Worm (Caenorhabditis elegans) whole organism, young adult: ENCODE results near the gene F53E4.1.

Source experiments
- akir-1 ChIP-seq: fragments of 200-800 bp; sonication (Bioruptor generic); optimal IDR thresholded peaks from 2 replicates; lab custom pipeline; 2018; ENCODE audit warnings: mild to moderate bottlenecking, missing genetic modification characterization, moderate library complexity, missing compliant biosample characterization
- attf-3 ChIP-seq: fragments of 200-800 bp; sonication (Bioruptor generic); conservative IDR thresholded peaks from 2 replicates; pipeline ENCODE4 v1.3.6; 2022; ENCODE audit warnings: missing genetic modification reagents, missing genetic modification characterization, missing compliant biosample characterization
- bed-2 ChIP-seq: fragments of 200-800 bp; sonication (Bioruptor generic); IDR thresholded peaks from 2 replicates; pipeline ENCODE4 v1.3.6; 2022; ENCODE audit warnings: missing genetic modification reagents, missing genetic modification characterization, missing compliant biosample characterization
- ceh-40 ChIP-seq: fragments of 200-800 bp; sonication (Bioruptor generic); IDR thresholded peaks from 2 replicates; pipeline ENCODE4 v1.3.6; 2022; ENCODE audit warnings: missing genetic modification characterization, missing compliant biosample characterization
- dpl-1 ChIP-seq: fragments of 150-350 bp; optimal IDR thresholded peaks from 2 replicates; lab custom pipeline; 2014; ENCODE audit warnings: missing biosample characterization, missing genetic modification reagents, missing genetic modification characterization
- gei-17 ChIP-seq: fragments of 200-800 bp; sonication (Bioruptor generic); optimal IDR thresholded peaks from 2 replicates; lab custom pipeline; 2018; ENCODE audit warnings: mild to moderate bottlenecking, missing genetic modification characterization, missing compliant biosample characterization
- lag-1 ChIP-seq: fragments of 200-800 bp; sonication (Bioruptor generic); IDR thresholded peaks from 2 replicates; pipeline ENCODE4 v1.3.6; 2022; ENCODE audit warnings: missing genetic modification reagents, missing genetic modification characterization, missing compliant biosample characterization
- madf-6 ChIP-seq: fragments of 200-800 bp; sonication (Bioruptor generic); IDR thresholded peaks from 2 replicates; pipeline ENCODE4 v1.3.6; 2022; ENCODE audit warnings: missing genetic modification reagents, missing genetic modification characterization, missing compliant biosample characterization
- nfya-2 ChIP-seq: fragments of 200-800 bp; sonication (Bioruptor generic); IDR thresholded peaks from 2 replicates; pipeline ENCODE4 v1.3.6; 2022; ENCODE audit warnings: missing genetic modification reagents, missing genetic modification characterization, missing compliant biosample characterization
- nhr-90 ChIP-seq: sonication (generic microtip); optimal IDR thresholded peaks from 2 replicates; lab custom pipeline; 2016; ENCODE audit warnings: missing genotype, mild to moderate bottlenecking, missing genetic modification characterization, missing compliant biosample characterization
- snpc-1.1 ChIP-seq: sonication (generic microtip); optimal IDR thresholded peaks from 2 replicates; lab custom pipeline; 2017; ENCODE audit warnings: missing genetic modification characterization, mild to moderate bottlenecking, missing compliant biosample characterization, antibody characterized with exemption, moderate library complexity, missing genotype, missing genetic modification reagents; ENCODE audit not compliant: insufficient read depth
- tbx-9 ChIP-seq: sonication (generic microtip); optimal IDR thresholded peaks from 2 replicates; lab custom pipeline; 2016; ENCODE audit warnings: borderline replicate concordance, missing genetic modification characterization, inconsistent platforms, missing compliant biosample characterization
- unc-62 ChIP-seq: fragments of 150-350 bp; optimal IDR thresholded peaks from 2 replicates; lab custom pipeline; 2014; ENCODE audit warnings: missing biosample characterization, missing genetic modification reagents, missing genetic modification characterization
- xnd-1 ChIP-seq: sonication (generic microtip); optimal IDR thresholded peaks from 2 replicates; lab custom pipeline; 2016; ENCODE audit warnings: missing genotype, missing genetic modification reagents, missing genetic modification characterization, missing compliant biosample characterization

DNA sequence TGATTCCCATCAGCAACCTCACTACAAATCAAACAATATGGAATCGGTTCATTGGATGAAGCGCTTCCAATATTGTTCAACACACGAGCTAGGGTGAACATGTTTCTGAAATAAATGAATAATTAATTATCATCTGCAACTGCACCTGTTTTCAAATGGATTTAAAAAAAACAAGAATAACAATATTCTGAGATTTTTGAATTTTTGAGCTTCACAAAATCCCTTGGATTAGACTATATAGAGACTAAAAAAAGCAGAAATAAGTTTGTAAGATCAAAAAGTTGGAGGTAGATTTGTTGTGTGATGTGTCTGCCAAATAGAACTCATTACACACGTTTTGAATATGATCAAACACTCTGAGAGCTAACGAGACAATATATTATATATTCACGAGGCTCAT is 31.7 kb upstream of the F53E4.1 start, which contains the start of gene nhr-199:
- TF ChIP-seq bed-2 (GFP tag; lab: Robert Waterston, UW) (no peak), lag-1 (no peak), gei-17 (no peak), dpl-1 (GFP tag; lab: Kevin White, UChicago) (no peak), nfya-2 (GFP tag; lab: Robert Waterston, UW) (no peak), attf-3 (GFP tag; lab: Robert Waterston, UW) (no peak), nhr-90 (tag; lab: Kevin White, UChicago) (no peak), unc-62 (GFP tag; lab: Kevin White, UChicago) (no peak), madf-6 (no peak), snpc-1.1 (tag; lab: Kevin White, UChicago) (no peak), tbx-9 (tag; lab: Kevin White, UChicago) (no peak), ceh-40 (no peak), akir-1 (GFP tag; lab: Kevin White, UChicago) (no peak), xnd-1 (no peak)
